Fruit fly (Drosophila melanogaster) whole organism, pupa: ENCODE results near the gene Rfx.

Experiments
- CG10348 ChIP-seq: fragments of 200-800 bp; sonication (Bioruptor generic); IDR thresholded peaks from 2 replicates; pipeline ENCODE4 v1.3.6; 2022; ENCODE audit warnings: missing biosample characterization, missing genetic modification characterization
- CG12605 ChIP-seq: fragments of 200-800 bp; sonication (Bioruptor generic); IDR thresholded peaks from 2 replicates; pipeline ENCODE4 v1.3.6; 2022; ENCODE audit warnings: missing biosample characterization, missing genetic modification characterization
- CG13204 ChIP-seq: fragments of 200-800 bp; sonication (Bioruptor generic); optimal IDR thresholded peaks from 2 replicates; lab custom pipeline; 2018; ENCODE audit warnings: missing biosample characterization, mild to moderate bottlenecking, missing genetic modification characterization, moderate library complexity
- CG34367 ChIP-seq: fragments of 200-800 bp; sonication (Bioruptor generic); optimal IDR thresholded peaks from 2 replicates; lab custom pipeline; 2018; ENCODE audit warnings: missing biosample characterization, mild to moderate bottlenecking, missing genetic modification characterization
- CG8159 ChIP-seq: fragments of 200-800 bp; sonication (Bioruptor generic); optimal IDR thresholded peaks from 3 replicates; lab custom pipeline; 2018; ENCODE audit warnings: missing biosample characterization, mild to moderate bottlenecking, missing genetic modification characterization, moderate library complexity
- CG9948 ChIP-seq: fragments of 200-800 bp; sonication (Bioruptor generic); optimal IDR thresholded peaks from 2 replicates; lab custom pipeline; 2018; ENCODE audit warnings: missing biosample characterization, mild to moderate bottlenecking, missing genetic modification characterization, moderate library complexity
- EcR ChIP-seq: fragments of 200-800 bp; sonication (Bioruptor generic); optimal IDR thresholded peaks from 3 replicates; lab custom pipeline; 2019; ENCODE audit warnings: missing biosample characterization, missing genetic modification characterization, mild to moderate bottlenecking, moderate library complexity, missing genetic modification reagents
- Pif1B ChIP-seq: fragments of 200-800 bp; sonication (Bioruptor generic); optimal IDR thresholded peaks from 3 replicates; lab custom pipeline; 2016; ENCODE audit warnings: missing biosample characterization, missing genetic modification characterization
- gl ChIP-seq: fragments of 200-800 bp; sonication (Bioruptor generic); optimal IDR thresholded peaks from 2 replicates; lab custom pipeline; 2018; ENCODE audit warnings: missing biosample characterization, mild to moderate bottlenecking, missing genetic modification characterization

- TF ChIP-seq EcR (GFP tag; lab: Kevin White, UChicago): peak; percentile 57
- no peak for TF ChIP-seq CG34367
- TF ChIP-seq CG8159 (tag; lab: Kevin White, UChicago): no peak
- TF ChIP-seq CG13204 (GFP tag; lab: Kevin White, UChicago): no peak
- no peak for TF ChIP-seq CG12605 (GFP tag; lab: Robert Waterston, UW)
- no peak for TF ChIP-seq CG9948
- TF ChIP-seq gl: no peak
- no peak for TF ChIP-seq Pif1B (GFP tag; lab: Kevin White, UChicago)
- no peak for TF ChIP-seq CG10348
These were observed 17.5 kb upstream of the Rfx start for dm6 chr3R:10395233-10395815.
